Worm (Caenorhabditis elegans): ENCODE measurements around the gene F56C3.10.
"Not testable (repeated sequence)": the region's sequence is repeated elsewhere in the genome, so short reads cannot be mapped to it uniquely, and the experiment has no call there.

Gene F56C3.10

ce11 chrX:1416776-1417354 is 35.4 kb upstream of the F56C3.10 start, which contains the start of the genes F19G12.4 and F19G12.8:
TSS of gene F19G12.4 (plus strand) at chrX:1417304.
TSS of gene F19G12.8 (plus strand) at chrX:1417320.
- TF ChIP-seq ztf-4 (tag; optimal IDR thresholded peaks at IDR 0.05), result no peak
- TF ChIP-seq unc-98 (GFP tag; IDR thresholded peaks at IDR 0.05), result no peak
- TF ChIP-seq nhr-85 (tag), result peak; percentile 20
- TF ChIP-seq nhr-19 (GFP tag; conservative IDR thresholded peaks at IDR 0.05), result no peak
- peak; percentile 12 for TF ChIP-seq elt-2 (tag; optimal IDR thresholded peaks at IDR 0.05)
- no peak for TF ChIP-seq C16A3.4 (tag; optimal IDR thresholded peaks at IDR 0.05)
- TF ChIP-seq efl-3 (GFP tag; optimal IDR thresholded peaks at IDR 0.05), result no peak
- TF ChIP-seq nhr-90 (tag; optimal IDR thresholded peaks at IDR 0.05; ENCODE audit: poor library complexity), result no peak
- no peak for TF ChIP-seq ceh-82 (tag; optimal IDR thresholded peaks at IDR 0.05)
- peak in 1 of 2 experiments; percentile 1 for TF ChIP-seq lin-35 (GFP tag; optimal IDR thresholded peaks at IDR 0.05)
- no peak for TF ChIP-seq mab-9 (GFP tag; IDR thresholded peaks at IDR 0.05)
- TF ChIP-seq nhr-76 (tag; optimal IDR thresholded peaks at IDR 0.05), result no peak
- TF ChIP-seq nhr-28 (tag; optimal IDR thresholded peaks at IDR 0.05), result no peak
- TF ChIP-seq fkh-10 (GFP tag; optimal IDR thresholded peaks at IDR 0.05), result no peak

ce11 chrX:1412844-1413243 is 31.4 kb upstream of the F56C3.10 start, which contains the start of gene srh-19:
TSS of gene srh-19 (plus strand) at chrX:1413144.
- no peak for TF ChIP-seq sox-4 (tag; optimal IDR thresholded peaks at IDR 0.05)
- no peak for TF ChIP-seq pqm-1 (tag; optimal IDR thresholded peaks at IDR 0.05)
- no peak for TF ChIP-seq unc-86 (tag; optimal IDR thresholded peaks at IDR 0.05)
- no peak for TF ChIP-seq jun-1 (tag; optimal IDR thresholded peaks at IDR 0.05)
- no peak for TF ChIP-seq irx-1 (tag; optimal IDR thresholded peaks at IDR 0.05)
- TF ChIP-seq ceh-82 (tag; optimal IDR thresholded peaks at IDR 0.05), result no peak
- no peak for TF ChIP-seq aly-2 (tag; optimal IDR thresholded peaks at IDR 0.05)
- TF ChIP-seq fkh-10 (GFP tag; optimal IDR thresholded peaks at IDR 0.05), result no peak
- no peak for TF ChIP-seq unc-130 (tag; optimal IDR thresholded peaks at IDR 0.05)
- no peak for TF ChIP-seq ceh-90 (tag; optimal IDR thresholded peaks at IDR 0.05)
- no peak for TF ChIP-seq nhr-76 (tag; optimal IDR thresholded peaks at IDR 0.05)
- no peak for TF ChIP-seq nhr-11 (tag; optimal IDR thresholded peaks at IDR 0.05)
- no peak for TF ChIP-seq ceh-63 (GFP tag; optimal IDR thresholded peaks at IDR 0.05)
- TF ChIP-seq nhr-47 (tag; optimal IDR thresholded peaks at IDR 0.05), result no peak
- TF ChIP-seq C34B4.2 (tag; optimal IDR thresholded peaks at IDR 0.05), result no peak

- TF ChIP-seq nhr-20 (tag; optimal IDR thresholded peaks at IDR 0.05) (no peak), sox-4 (tag; optimal IDR thresholded peaks at IDR 0.05) (no peak), nhr-76 (tag; optimal IDR thresholded peaks at IDR 0.05) (no peak), lin-35 (GFP tag; optimal IDR thresholded peaks at IDR 0.05) (no peak), mef-2 (tag; optimal IDR thresholded peaks at IDR 0.05) (no peak)
Measured at ce11 chrX:1410552-1410951, 29.1 kb upstream of the F56C3.10 start, which contains the start of gene abu-2. TSS of gene abu-2 (minus strand) at chrX:1410652.

- no peak for TF ChIP-seq hlh-17 (GFP tag; optimal IDR thresholded peaks at IDR 0.05; ENCODE audit: borderline replicate concordance)
- no peak for TF ChIP-seq mef-2 (tag; optimal IDR thresholded peaks at IDR 0.05)
- TF ChIP-seq unc-130 (tag; optimal IDR thresholded peaks at IDR 0.05), result no peak
- TF ChIP-seq sptf-1 (tag; optimal IDR thresholded peaks at IDR 0.05), result no peak
- no peak for TF ChIP-seq Y116A8C.19 (tag; optimal IDR thresholded peaks at IDR 0.05; ENCODE audit: borderline replicate concordance)
- no peak for TF ChIP-seq egl-13 (tag; optimal IDR thresholded peaks at IDR 0.05)
- no peak for TF ChIP-seq lin-13 (GFP tag; optimal IDR thresholded peaks at IDR 0.05)
Measured at ce11 chrX:1409224-1409623, 27.8 kb upstream of the F56C3.10 start.

ce11 chrX:1403971-1404370 is 22.5 kb upstream of the F56C3.10 start, which contains the start of gene ZK402.1:
TSS of gene ZK402.1 (plus strand) at chrX:1404271.
- not testable (repeated sequence) for TF ChIP-seq skn-1 (tag; optimal IDR thresholded peaks at IDR 0.05); unc-130 (tag; optimal IDR thresholded peaks at IDR 0.05); lin-35 (GFP tag; optimal IDR thresholded peaks at IDR 0.05)

Data from whole organism, L1 larva.